Fruit fly (Drosophila melanogaster) whole organism, embryonic: Measurements from ENCODE around the gene CG42232.

Experiments
- BtbVII ChIP-seq: fragments of 200-800 bp; sonication (Bioruptor generic); optimal IDR thresholded peaks from 3 replicates; lab custom pipeline; 2017; ENCODE audit warnings: missing biosample characterization, mild to moderate bottlenecking, missing genetic modification characterization
- CG11696 ChIP-seq: fragments of 200-800 bp; sonication (Bioruptor generic); IDR thresholded peaks from 2 replicates; pipeline ENCODE4 v1.3.6; 2022; ENCODE audit warnings: missing biosample characterization, missing genetic modification characterization
- CG12942 ChIP-seq: fragments of 200-800 bp; sonication (Bioruptor generic); optimal IDR thresholded peaks from 3 replicates; lab custom pipeline; 2016; ENCODE audit warnings: missing biosample characterization, missing genetic modification characterization
- CG13624 ChIP-seq: fragments of 200-800 bp; sonication (Bioruptor generic); optimal IDR thresholded peaks from 2 replicates; lab custom pipeline; 2016; ENCODE audit warnings: missing biosample characterization, missing genetic modification characterization
- CG13894 ChIP-seq: fragments of 200-800 bp; sonication (Bioruptor generic); optimal IDR thresholded peaks from 3 replicates; lab custom pipeline; 2018; ENCODE audit warnings: missing biosample characterization, mild to moderate bottlenecking, missing genetic modification characterization, moderate library complexity
- CG14667 ChIP-seq: fragments of 200-800 bp; sonication (Bioruptor generic); IDR thresholded peaks from 2 replicates; pipeline ENCODE4 v1.3.6; 2022; ENCODE audit warnings: missing biosample characterization, missing genetic modification characterization
- CG14860 ChIP-seq: fragments of 200-800 bp; sonication (Bioruptor generic); IDR thresholded peaks from 3 replicates; pipeline ENCODE4 v1.3.6; 2022; ENCODE audit warnings: missing biosample characterization, missing genetic modification characterization; ENCODE audit not compliant: partially characterized antibody
- CG15011 ChIP-seq: fragments of 200-800 bp; sonication (Bioruptor generic); optimal IDR thresholded peaks from 3 replicates; lab custom pipeline; 2018; ENCODE audit warnings: missing biosample characterization, mild to moderate bottlenecking, missing genetic modification characterization
- CG15514 ChIP-seq: fragments of 200-800 bp; sonication (Bioruptor generic); optimal IDR thresholded peaks from 3 replicates; lab custom pipeline; 2017; ENCODE audit warnings: missing biosample characterization, missing genetic modification characterization, mild to moderate bottlenecking, moderate library complexity, missing genetic modification reagents
- CG16779 ChIP-seq: fragments of 200-800 bp; sonication (Bioruptor generic); IDR thresholded peaks from 2 replicates; pipeline ENCODE4 v1.3.6; 2022; ENCODE audit warnings: missing biosample characterization, missing genetic modification characterization
- CG16815 ChIP-seq: fragments of 200-800 bp; sonication (Bioruptor generic); optimal IDR thresholded peaks from 3 replicates; lab custom pipeline; 2017; ENCODE audit warnings: missing biosample characterization, mild to moderate bottlenecking, missing genetic modification characterization
- CG17361 ChIP-seq: fragments of 200-800 bp; sonication (Bioruptor generic); IDR thresholded peaks from 3 replicates; pipeline ENCODE4 v1.3.6; 2022; ENCODE audit warnings: missing biosample characterization, missing genetic modification characterization
- CG1832 ChIP-seq: fragments of 200-800 bp; sonication (Bioruptor generic); optimal IDR thresholded peaks from 2 replicates; lab custom pipeline; 2017; ENCODE audit warnings: missing biosample characterization, mild to moderate bottlenecking, missing genetic modification characterization, inconsistent platforms
- CG2712 ChIP-seq: fragments of 200-800 bp; optimal IDR thresholded peaks from 3 replicates; lab custom pipeline; 2019; ENCODE audit warnings: missing biosample characterization, mild to moderate bottlenecking, missing genetic modification characterization, moderate library complexity
- CG4360 ChIP-seq: fragments of 200-800 bp; sonication (Bioruptor generic); IDR thresholded peaks from 2 replicates; pipeline ENCODE4 v1.3.6; 2022; ENCODE audit warnings: missing biosample characterization, missing genetic modification characterization
- CG6254 ChIP-seq: fragments of 200-800 bp; sonication (Bioruptor generic); optimal IDR thresholded peaks from 3 replicates; lab custom pipeline; 2017; ENCODE audit warnings: mild to moderate bottlenecking, missing biosample characterization, missing genetic modification reagents, missing genetic modification characterization
- CG6813 ChIP-seq: fragments of 200-800 bp; sonication (Bioruptor generic); optimal IDR thresholded peaks from 2 replicates; lab custom pipeline; 2017; ENCODE audit warnings: missing biosample characterization, missing genetic modification characterization, mild to moderate bottlenecking, moderate library complexity, missing genetic modification reagents
- CG7963 ChIP-seq: fragments of 200-800 bp; sonication (Bioruptor generic); IDR thresholded peaks from 3 replicates; pipeline ENCODE4 v1.3.6; 2022; ENCODE audit warnings: missing biosample characterization, missing genetic modification characterization; ENCODE audit not compliant: partially characterized antibody
- CG9215 ChIP-seq: fragments of 200-800 bp; sonication (Bioruptor generic); IDR thresholded peaks from 2 replicates; pipeline ENCODE4 v1.3.6; 2022; ENCODE audit warnings: missing biosample characterization, missing genetic modification characterization
- Doc2 ChIP-seq: fragments of 200-800 bp; sonication (Bioruptor generic); IDR thresholded peaks from 2 replicates; pipeline ENCODE4 v1.3.6; 2022; ENCODE audit warnings: missing biosample characterization, missing genetic modification characterization
- Gug ChIP-seq: fragments of 200-800 bp; sonication (Bioruptor generic); IDR thresholded peaks from 4 replicates; pipeline ENCODE4 v1.3.6; 2022; ENCODE audit warnings: missing biosample characterization, missing genetic modification characterization
- Hand ChIP-seq: fragments of 200-800 bp; sonication (Bioruptor generic); optimal IDR thresholded peaks from 2 replicates; lab custom pipeline; 2017; ENCODE audit warnings: mild to moderate bottlenecking, missing biosample characterization, missing genetic modification reagents, missing genetic modification characterization
- Lim3 ChIP-seq: fragments of 200-800 bp; sonication (Bioruptor generic); IDR thresholded peaks from 2 replicates; pipeline ENCODE4 v1.3.6; 2022; ENCODE audit warnings: missing biosample characterization, missing genetic modification characterization
- Mes4 ChIP-seq: fragments of 200-800 bp; sonication (Bioruptor generic); optimal IDR thresholded peaks from 2 replicates; lab custom pipeline; 2016; ENCODE audit warnings: missing biosample characterization, missing genetic modification characterization
- NC2α ChIP-seq: fragments of 200-800 bp; sonication (Bioruptor generic); optimal IDR thresholded peaks from 2 replicates; lab custom pipeline; 2016; ENCODE audit warnings: missing biosample characterization, missing genetic modification characterization
- NFAT ChIP-seq: fragments of 200-800 bp; sonication (Bioruptor generic); IDR thresholded peaks from 2 replicates; pipeline ENCODE4 v1.3.6; 2022; ENCODE audit warnings: missing biosample characterization, missing genetic modification characterization
- Nf-YC ChIP-seq: fragments of 200-800 bp; optimal IDR thresholded peaks from 3 replicates; lab custom pipeline; 2019; ENCODE audit warnings: missing biosample characterization, mild to moderate bottlenecking, missing genetic modification characterization, moderate library complexity
- Oli ChIP-seq: fragments of 200-800 bp; sonication (Bioruptor generic); optimal IDR thresholded peaks from 2 replicates; lab custom pipeline; 2018; ENCODE audit warnings: missing biosample characterization, mild to moderate bottlenecking, missing genetic modification characterization, moderate library complexity
- Rx ChIP-seq: fragments of 200-800 bp; sonication (Bioruptor generic); IDR thresholded peaks from 2 replicates; pipeline ENCODE4 v1.3.6; 2022; ENCODE audit warnings: missing biosample characterization, missing genetic modification characterization
- bigmax ChIP-seq: fragments of 200-800 bp; sonication (Bioruptor generic); optimal IDR thresholded peaks from 2 replicates; lab custom pipeline; 2018; ENCODE audit warnings: missing biosample characterization, mild to moderate bottlenecking, missing genetic modification characterization
- crp ChIP-seq, 2 experiments: fragments of 200-800 bp; sonication (Bioruptor generic); optimal IDR thresholded peaks; 2 replicates in 1 of 2; 3 replicates in 1 of 2; lab custom pipeline; 2017; ENCODE audit warnings: missing biosample characterization in 2 of 2, missing genetic modification characterization in 2 of 2, mild to moderate bottlenecking in 1 of 2, moderate library complexity in 1 of 2
- danr ChIP-seq: fragments of 200-800 bp; sonication (Bioruptor generic); IDR thresholded peaks from 2 replicates; pipeline ENCODE4 v1.3.6; 2022; ENCODE audit warnings: missing biosample characterization, missing genetic modification characterization
- en ChIP-seq: fragments of 200-800 bp; sonication (Bioruptor generic); optimal IDR thresholded peaks from 2 replicates; lab custom pipeline; 2016; ENCODE audit warnings: missing biosample characterization, missing genetic modification characterization
- ham ChIP-seq: fragments of 200-800 bp; sonication (Bioruptor generic); IDR thresholded peaks from 2 replicates; pipeline ENCODE4 v1.3.6; 2022; ENCODE audit warnings: missing biosample characterization, missing genetic modification characterization
- hb ChIP-seq: fragments of 200-800 bp; sonication (Bioruptor generic); IDR thresholded peaks from 3 replicates; pipeline ENCODE4 v1.3.6; 2022; ENCODE audit warnings: missing biosample characterization, missing genetic modification characterization; ENCODE audit not compliant: partially characterized antibody
- pan ChIP-seq, 4 experiments: fragments of >200 bp in 3 of 4; fragments of 200-800 bp in 1 of 4; sonication (Bioruptor generic) in 1 of 4; optimal IDR thresholded peaks in 3 of 4; IDR thresholded peaks in 1 of 4; 2 replicates each; pipeline versions ENCODE4 v1.3.6 to Lab custom; 2017 to 2022; ENCODE audit warnings: missing biosample characterization in 2 of 4, missing genetic modification characterization in 2 of 4, mixed read lengths in 1 of 4
- pho ChIP-seq: fragments of 200-800 bp; sonication (Bioruptor generic); optimal IDR thresholded peaks from 2 replicates; lab custom pipeline; 2016; ENCODE audit warnings: missing biosample characterization, missing genetic modification characterization
- phol ChIP-seq: fragments of 200-800 bp; sonication (Bioruptor generic); optimal IDR thresholded peaks from 3 replicates; lab custom pipeline; 2018; ENCODE audit warnings: missing biosample characterization, mild to moderate bottlenecking, missing genetic modification characterization, moderate library complexity
- pita ChIP-seq: fragments of 200-800 bp; sonication (Bioruptor generic); optimal IDR thresholded peaks from 2 replicates; lab custom pipeline; 2017; ENCODE audit warnings: missing biosample characterization, mild to moderate bottlenecking, missing genetic modification characterization
- pnt ChIP-seq: fragments of 200-800 bp; sonication (Bioruptor generic); optimal IDR thresholded peaks from 3 replicates; lab custom pipeline; 2016; ENCODE audit warnings: missing biosample characterization, missing genetic modification characterization
- sens-2 ChIP-seq: fragments of 200-800 bp; sonication (Bioruptor generic); IDR thresholded peaks from 2 replicates; pipeline ENCODE4 v1.3.6; 2022; ENCODE audit warnings: missing biosample characterization, missing genetic modification characterization
- seq ChIP-seq: fragments of 200-800 bp; sonication (Bioruptor generic); IDR thresholded peaks from 2 replicates; pipeline ENCODE4 v1.3.6; 2022; ENCODE audit warnings: missing biosample characterization, missing genetic modification characterization
- shn ChIP-seq: fragments of 200-800 bp; sonication (Bioruptor generic); optimal IDR thresholded peaks from 3 replicates; lab custom pipeline; 2016; ENCODE audit warnings: missing biosample characterization, missing genetic modification characterization
- sim ChIP-seq: fragments of 200-800 bp; sonication (Bioruptor generic); IDR thresholded peaks from 2 replicates; pipeline ENCODE4 v1.3.6; 2022; ENCODE audit warnings: missing biosample characterization, missing genetic modification characterization
- slbo ChIP-seq: fragments of 200-800 bp; sonication (Bioruptor generic); IDR thresholded peaks from 2 replicates; pipeline ENCODE4 v1.3.6; 2022; ENCODE audit warnings: missing biosample characterization, missing genetic modification characterization
- sqz ChIP-seq: fragments of 200-800 bp; sonication (Bioruptor generic); optimal IDR thresholded peaks from 3 replicates; lab custom pipeline; 2018; ENCODE audit warnings: missing biosample characterization, mild to moderate bottlenecking, missing genetic modification characterization
- tgo ChIP-seq: fragments of 200-800 bp; sonication (Bioruptor generic); IDR thresholded peaks from 3 replicates; pipeline ENCODE4 v1.3.6; 2022; ENCODE audit warnings: missing biosample characterization, missing genetic modification characterization
- ttk ChIP-seq: fragments of 200-800 bp; sonication (Bioruptor generic); IDR thresholded peaks from 2 replicates; pipeline ENCODE4 v2.1.2; 2022; ENCODE audit warnings: missing biosample characterization, missing genetic modification characterization

CG42232 gene

dm6 chr3R:16448378-16449134 lies 20.9 kb downstream of the CG42232 start (continued):
- TF ChIP-seq sqz (GFP tag; lab: Kevin White, UChicago) (no peak), CG15514 (peak; percentile 33), CG13894 (no peak), crp (GFP tag; optimal IDR thresholded peaks at IDR 0.05; lab: Kevin White, UChicago) (peak in 1 of 2 experiments; percentile 11), shn (GFP tag; lab: Kevin White, UChicago) (peak; percentile 7), hb (GFP tag; lab: Robert Waterston, UW) (no peak), slbo (GFP tag; lab: Robert Waterston, UW) (peak; percentile 80), danr (GFP tag; lab: Robert Waterston, UW) (peak; percentile 52; the same call in 1 of the 2 replicates), Nf-YC (tag; lab: Kevin White, UChicago) (no peak), sens-2 (GFP tag; lab: Robert Waterston, UW) (peak; percentile 87), pita (GFP tag; lab: Kevin White, UChicago) (no peak), pan (optimal IDR thresholded peaks at IDR 0.05; lab: Kevin White, UChicago) (no peak), pan (GFP tag; optimal IDR thresholded peaks at IDR 0.05 in 1 of 2, IDR thresholded peaks at IDR 0.05 in 1 of 2) (peak in 1 of 2 experiments; percentile 79), pho (GFP tag; lab: Kevin White, UChicago) (peak; percentile 42), Mes4 (GFP tag; lab: Kevin White, UChicago) (peak; percentile 48), CG4360 (GFP tag; lab: Robert Waterston, UW) (peak; percentile 43; the same call in 1 of the 2 replicates), Oli (tag; lab: Kevin White, UChicago) (peak; percentile 61), CG15011 (GFP tag; lab: Kevin White, UChicago) (no peak), Rx (GFP tag; lab: Robert Waterston, UW) (peak; percentile 86), CG14860 (GFP tag; lab: Robert Waterston, UW) (no peak), BtbVII (no peak), Lim3 (peak; percentile 71; the same call in 1 of the 2 replicates), CG9215 (no peak; the same call in 1 of the 2 replicates), sim (GFP tag; lab: Robert Waterston, UW) (peak; percentile 87), bigmax (GFP tag; lab: Kevin White, UChicago) (no peak), Gug (GFP tag; lab: Robert Waterston, UW) (peak; percentile 77), NC2α (no peak), Doc2 (GFP tag; lab: Robert Waterston, UW) (no peak), CG17361 (GFP tag; lab: Robert Waterston, UW) (0 out of 3 replicates have a peak, but pooled peaks have one; percentile 86), ttk (GFP tag; lab: Robert Waterston, UW) (peak; percentile 73), CG16815 (GFP tag; lab: Kevin White, UChicago) (peak; percentile 64), CG11696 (GFP tag; lab: Robert Waterston, UW) (peak; percentile 72), CG16779 (GFP tag; lab: Robert Waterston, UW) (0 out of 2 replicates have a peak, but pooled peaks have one; percentile 20), ham (peak; percentile 65), CG1832 (no peak), CG6813 (GFP tag; lab: Kevin White, UChicago) (peak; percentile 29), en (GFP tag; lab: Kevin White, UChicago) (peak; percentile 63), CG13624 (GFP tag; lab: Kevin White, UChicago) (peak; percentile 17), Hand (GFP tag; lab: Kevin White, UChicago) (no peak), CG2712 (tag; lab: Kevin White, UChicago) (peak; percentile 75), CG12942 (peak; percentile 66), CG14667 (GFP tag; lab: Robert Waterston, UW) (peak; percentile 80), tgo (GFP tag; lab: Robert Waterston, UW) (peak; percentile 73), NFAT (peak; percentile 41; the same call in 1 of the 2 replicates), seq (GFP tag; lab: Robert Waterston, UW) (no peak; the same call in 1 of the 2 replicates), CG7963 (no peak), phol (tag; lab: Kevin White, UChicago) (peak; percentile 62), CG6254 (peak; percentile 79), pnt (peak; percentile 82)
